Fruit fly (Drosophila melanogaster) whole organism: ENCODE measurements around the gene CG5342.
A peak's percentile ranks its signal among the peaks of the same experiment; 100 is the strongest.

Experiments used
- CG8478 ChIP-seq: fragments of >200 bp; optimal IDR thresholded peaks from 2 replicates; lab custom pipeline; 2018; ENCODE audit warnings: inconsistent platforms
- Dll ChIP-seq: fragments of >200 bp; optimal IDR thresholded peaks from 2 replicates; lab custom pipeline; 2017
- EcR ChIP-seq, 2 experiments: fragments of >200 bp; optimal IDR thresholded peaks; 2 replicates each; lab custom pipeline; 2017; ENCODE audit warnings: missing biosample characterization in 2 of 2, missing genetic modification characterization in 2 of 2, missing genetic modification reagents in 2 of 2
- pan ChIP-seq: fragments of >200 bp; optimal IDR thresholded peaks from 2 replicates; lab custom pipeline; 2017
- psq ChIP-seq: fragments of >200 bp; optimal IDR thresholded peaks from 2 replicates; lab custom pipeline; 2017
- usp ChIP-seq: fragments of >200 bp; optimal IDR thresholded peaks from 2 replicates; lab custom pipeline; 2017; ENCODE audit warnings: missing biosample characterization, missing genetic modification characterization, mixed read lengths

CG5342 gene

DNA sequence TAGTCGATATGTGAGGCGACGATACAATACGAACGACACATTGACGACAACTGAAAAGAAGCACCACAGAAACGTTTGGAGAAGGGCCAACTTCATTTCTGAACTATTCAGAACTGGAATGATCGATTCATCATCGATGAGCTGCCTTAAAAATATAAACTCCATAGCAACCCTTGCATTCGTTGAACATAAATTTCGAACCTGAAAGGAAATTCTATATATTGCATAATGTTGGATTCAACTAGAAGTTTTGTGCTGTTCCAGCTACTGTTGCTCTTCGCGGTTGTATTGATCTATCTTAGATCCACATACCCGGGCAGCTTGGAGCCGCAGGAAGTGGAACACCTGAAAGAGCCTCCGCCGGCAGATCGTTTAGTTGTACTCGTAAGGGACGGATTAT, at the start of gene CG5342, which contains the start of gene CG6790:
Gene CG5342 (plus strand): TSS at position 182 of the 400 bp plus-strand sequence.
Gene CG6790 (minus strand): TSS at position 101 of the 400 bp plus-strand sequence.
- no peak for TF ChIP-seq psq (lab: Kevin White, UChicago)
- TF ChIP-seq EcR (GFP tag; optimal IDR thresholded peaks at IDR 0.05; lab: Kevin White, UChicago): no peak
- TF ChIP-seq CG8478 (lab: Kevin White, UChicago): no peak
- no peak for TF ChIP-seq Dll (lab: Kevin White, UChicago)
- TF ChIP-seq usp (GFP tag; lab: Kevin White, UChicago): no peak
- TF ChIP-seq pan (lab: Kevin White, UChicago): no peak

- no peak for TF ChIP-seq pan (lab: Kevin White, UChicago)
- no peak for TF ChIP-seq EcR (GFP tag; optimal IDR thresholded peaks at IDR 0.05; lab: Kevin White, UChicago)
- TF ChIP-seq Dll (lab: Kevin White, UChicago): no peak
- TF ChIP-seq usp (GFP tag; lab: Kevin White, UChicago): no peak
- no peak for TF ChIP-seq psq (lab: Kevin White, UChicago)
- no peak for TF ChIP-seq CG8478 (lab: Kevin White, UChicago)
These were observed 46.7 kb upstream of the CG5342 start for dm6 chr3R:11531893-11532292.

- no peak for TF ChIP-seq EcR (GFP tag; optimal IDR thresholded peaks at IDR 0.05; lab: Kevin White, UChicago)
- TF ChIP-seq psq (lab: Kevin White, UChicago): no peak
- TF ChIP-seq pan (lab: Kevin White, UChicago): no peak
- no peak for TF ChIP-seq Dll (lab: Kevin White, UChicago)
- TF ChIP-seq CG8478 (lab: Kevin White, UChicago): no peak
- no peak for TF ChIP-seq usp (GFP tag; lab: Kevin White, UChicago)
These were observed 35.6 kb upstream of the CG5342 start, which contains the start of gene dpr4 for dm6 chr3R:11542899-11543619. dpr4 (minus strand) TSS chr3R:11542949.

DNA sequence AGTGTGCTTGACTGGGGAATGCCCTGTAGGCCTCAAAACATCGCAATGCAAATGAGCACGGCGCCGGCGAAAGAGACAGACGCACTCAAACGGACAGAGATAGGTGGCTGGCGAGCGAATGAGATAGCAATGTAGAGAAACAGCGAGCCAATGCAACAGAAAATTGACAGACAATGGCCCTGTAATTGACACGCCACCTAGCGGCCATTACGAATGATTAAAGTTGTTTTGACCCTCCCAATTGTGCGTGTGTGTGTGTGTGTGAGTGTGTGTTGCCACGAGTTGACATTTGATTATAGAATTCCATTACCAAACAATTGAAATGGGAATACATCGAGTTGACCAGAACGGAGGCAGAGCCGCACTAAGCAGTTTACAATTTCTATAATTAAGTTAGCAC, 34.5 kb upstream of the CG5342 start:
- TF ChIP-seq CG8478 (lab: Kevin White, UChicago): no peak
- no peak for TF ChIP-seq Dll (lab: Kevin White, UChicago)
- no peak for TF ChIP-seq pan (lab: Kevin White, UChicago)
- TF ChIP-seq psq (lab: Kevin White, UChicago): no peak
- no peak for TF ChIP-seq EcR (GFP tag; optimal IDR thresholded peaks at IDR 0.05; lab: Kevin White, UChicago)
- no peak for TF ChIP-seq usp (GFP tag; lab: Kevin White, UChicago)

DNA sequence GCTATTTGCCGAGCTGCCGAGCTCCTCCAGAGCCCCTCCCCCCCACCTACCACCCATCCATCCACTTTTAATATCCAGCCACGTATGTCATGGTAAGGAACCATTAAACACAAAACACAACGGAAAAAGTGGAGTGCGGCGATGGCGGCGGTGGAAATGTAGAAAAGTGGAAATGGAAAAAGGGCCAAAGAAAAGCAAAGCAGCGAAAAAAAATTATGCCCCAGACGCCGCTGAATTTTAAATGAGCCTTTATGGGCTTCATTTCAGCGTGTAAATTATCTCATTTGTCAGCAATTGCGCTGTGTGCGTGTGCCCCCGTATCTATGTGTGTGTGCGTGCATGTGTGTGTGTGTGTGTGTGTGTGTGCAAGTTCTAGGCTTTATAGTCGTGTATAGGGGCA, 27.6 kb upstream of the CG5342 start:
- TF ChIP-seq Dll (lab: Kevin White, UChicago) (no peak), EcR (GFP tag; optimal IDR thresholded peaks at IDR 0.05; lab: Kevin White, UChicago) (no peak), pan (lab: Kevin White, UChicago) (no peak), psq (lab: Kevin White, UChicago) (no peak), usp (GFP tag; lab: Kevin White, UChicago) (no peak), CG8478 (lab: Kevin White, UChicago) (no peak)

DNA sequence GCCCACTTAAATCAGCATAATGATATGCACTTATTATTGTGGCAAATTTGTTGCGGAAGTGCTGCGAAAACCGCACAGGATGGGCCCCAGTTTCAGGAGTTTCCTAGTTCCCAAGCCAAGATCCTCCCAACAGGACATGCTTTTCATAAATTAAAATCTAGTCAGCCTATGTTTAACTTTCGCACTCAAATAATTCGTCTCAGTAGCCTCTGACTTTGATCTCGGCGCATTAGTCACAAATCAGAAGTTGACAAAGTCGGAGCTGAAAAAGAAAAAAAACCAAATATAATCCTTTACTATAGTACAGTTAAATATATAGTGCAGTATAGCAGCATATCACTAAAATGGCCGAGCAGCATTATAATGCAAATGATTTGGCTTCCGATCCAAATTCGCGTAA, 24.8 kb upstream of the CG5342 start, which contains the start of gene CG14708:
Gene CG14708 (plus strand): TSS at position 301 of the 400 bp plus-strand sequence.
- TF ChIP-seq usp (GFP tag; lab: Kevin White, UChicago): no peak
- no peak for TF ChIP-seq CG8478 (lab: Kevin White, UChicago)
- no peak for TF ChIP-seq EcR (GFP tag; optimal IDR thresholded peaks at IDR 0.05; lab: Kevin White, UChicago)
- no peak for TF ChIP-seq Dll (lab: Kevin White, UChicago)
- no peak for TF ChIP-seq psq (lab: Kevin White, UChicago)
- TF ChIP-seq pan (lab: Kevin White, UChicago): no peak

DNA sequence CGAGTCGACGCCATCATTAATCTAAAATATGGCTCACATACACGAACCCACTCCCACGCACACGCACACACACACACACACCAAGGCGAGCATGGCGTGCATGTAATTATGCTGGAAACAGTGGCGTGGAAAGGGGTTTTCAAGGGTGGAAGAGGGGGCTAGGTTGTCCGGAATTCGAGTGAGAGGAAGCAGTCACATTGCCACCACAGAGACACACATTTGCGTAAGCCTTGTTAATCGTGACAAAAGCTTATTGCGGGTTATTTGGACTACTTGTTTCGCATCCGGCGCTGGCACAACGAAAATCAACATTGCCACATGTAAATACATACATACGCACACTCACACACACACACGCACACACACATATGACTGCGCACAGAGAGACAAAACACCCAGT, 23.6 kb upstream of the CG5342 start:
- no peak for TF ChIP-seq CG8478 (lab: Kevin White, UChicago)
- TF ChIP-seq EcR (GFP tag; optimal IDR thresholded peaks at IDR 0.05; lab: Kevin White, UChicago): no peak
- TF ChIP-seq Dll (lab: Kevin White, UChicago): no peak
- no peak for TF ChIP-seq pan (lab: Kevin White, UChicago)
- no peak for TF ChIP-seq psq (lab: Kevin White, UChicago)
- TF ChIP-seq usp (GFP tag; lab: Kevin White, UChicago): no peak

DNA sequence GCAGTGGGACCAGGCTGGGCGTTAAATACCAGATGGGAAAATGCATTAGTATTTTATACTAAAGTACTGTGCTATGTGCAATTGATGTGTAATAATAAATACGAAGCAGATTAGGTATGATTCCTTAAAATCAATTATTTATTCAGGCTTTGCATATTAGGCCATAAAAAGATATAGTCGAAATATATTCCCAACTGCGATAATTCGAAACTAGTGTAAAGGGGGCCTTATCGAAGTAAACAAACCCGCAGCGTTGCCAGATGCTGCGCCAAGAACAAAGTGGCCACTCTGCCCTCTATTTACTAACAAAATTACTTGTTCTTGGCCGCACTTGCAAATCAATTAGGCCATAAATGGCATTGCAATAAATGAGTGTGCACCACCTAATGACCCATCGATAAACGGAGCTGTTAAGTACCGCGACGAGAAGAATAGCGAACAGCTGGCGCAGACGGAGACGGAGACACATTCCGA, 21.1 kb upstream of the CG5342 start, which contains the start of gene CG10898:
Gene CG10898 (plus strand): TSS at position 285 of the 474 bp plus-strand sequence.
- TF ChIP-seq usp (GFP tag; lab: Kevin White, UChicago) (no peak), EcR (GFP tag; optimal IDR thresholded peaks at IDR 0.05; lab: Kevin White, UChicago) (no peak), pan (lab: Kevin White, UChicago) (no peak), psq (lab: Kevin White, UChicago) (no peak), CG8478 (lab: Kevin White, UChicago) (no peak), Dll (lab: Kevin White, UChicago) (no peak)

dm6 chr3R:11561648-11562047, 17.0 kb upstream of the CG5342 start:
- TF ChIP-seq usp (GFP tag; lab: Kevin White, UChicago) (no peak), Dll (lab: Kevin White, UChicago) (no peak), EcR (GFP tag; optimal IDR thresholded peaks at IDR 0.05; lab: Kevin White, UChicago) (no peak), psq (lab: Kevin White, UChicago) (no peak), CG8478 (lab: Kevin White, UChicago) (no peak), pan (lab: Kevin White, UChicago) (no peak)

DNA sequence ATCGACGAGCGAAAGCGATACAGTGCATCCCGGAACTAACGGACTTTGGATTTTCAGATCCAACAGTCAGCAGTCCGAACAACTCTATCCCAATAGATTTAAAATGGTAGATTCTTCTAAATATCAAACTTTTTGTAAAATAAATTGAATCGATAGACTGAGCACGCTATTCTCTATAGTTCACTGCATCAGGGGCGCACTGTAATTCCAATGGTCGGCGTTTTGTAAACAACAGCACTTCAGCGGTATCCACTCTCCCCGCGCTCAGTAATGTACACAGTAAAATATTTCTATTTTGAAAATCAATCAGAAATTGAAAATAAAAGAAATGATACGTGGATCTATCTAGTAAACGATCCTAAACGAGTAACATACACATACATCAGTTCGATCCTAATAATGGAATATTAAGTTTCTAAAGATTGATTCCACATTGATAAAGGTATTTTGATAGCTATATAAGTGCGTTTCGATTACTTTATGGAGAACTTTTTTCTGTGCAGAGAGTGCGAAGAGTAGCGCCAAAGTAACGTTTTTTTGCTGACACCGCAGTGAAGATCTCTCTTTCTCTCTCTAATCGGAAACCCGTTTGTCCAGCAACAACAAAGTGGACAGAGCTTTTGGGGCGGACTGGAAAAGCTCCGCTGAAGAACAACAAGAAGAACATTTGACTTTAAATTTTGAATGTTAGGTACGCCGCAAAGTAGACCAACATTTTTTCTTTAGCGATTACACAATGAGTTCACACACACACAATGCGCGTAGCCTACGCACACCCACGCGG, 16.1 kb upstream of the CG5342 start:
- TF ChIP-seq usp (GFP tag; lab: Kevin White, UChicago) (no peak), EcR (GFP tag; optimal IDR thresholded peaks at IDR 0.05; lab: Kevin White, UChicago) (no peak), CG8478 (lab: Kevin White, UChicago) (peak; percentile 15)
